Fruit fly (Drosophila melanogaster) whole organism, embryonic: ENCODE results near the gene Pebp1.

ENCODE experiments used
- Antp ChIP-seq: fragments of 200-800 bp; sonication (Bioruptor generic); optimal IDR thresholded peaks from 3 replicates; lab custom pipeline; 2016; ENCODE audit warnings: missing biosample characterization, missing genetic modification characterization
- BEAF-32 ChIP-seq: fragments of 200-800 bp; sonication (Bioruptor generic); optimal IDR thresholded peaks from 3 replicates; lab custom pipeline; 2017; ENCODE audit warnings: missing biosample characterization, missing genetic modification characterization, mild to moderate bottlenecking, moderate library complexity, missing genetic modification reagents
- Bdp1 ChIP-seq: fragments of 200-800 bp; sonication (Bioruptor generic); optimal IDR thresholded peaks from 3 replicates; lab custom pipeline; 2016; ENCODE audit warnings: missing biosample characterization, missing genetic modification characterization
- CG10431 ChIP-seq: fragments of 200-800 bp; sonication (Bioruptor generic); optimal IDR thresholded peaks from 3 replicates; lab custom pipeline; 2018; ENCODE audit warnings: missing biosample characterization, mild to moderate bottlenecking, missing genetic modification characterization
- CG14014 ChIP-seq: fragments of 200-800 bp; sonication (Bioruptor generic); IDR thresholded peaks from 2 replicates; pipeline ENCODE4 v1.3.6; 2022; ENCODE audit warnings: missing biosample characterization, missing genetic modification characterization
- CG14860 ChIP-seq: fragments of 200-800 bp; sonication (Bioruptor generic); IDR thresholded peaks from 3 replicates; pipeline ENCODE4 v1.3.6; 2022; ENCODE audit warnings: missing biosample characterization, missing genetic modification characterization; ENCODE audit not compliant: partially characterized antibody
- CG15479 ChIP-seq: fragments of 200-800 bp; sonication (Bioruptor generic); optimal IDR thresholded peaks from 3 replicates; lab custom pipeline; 2019; ENCODE audit warnings: missing biosample characterization, mild to moderate bottlenecking, missing genetic modification characterization, moderate library complexity
- CG15601 ChIP-seq: fragments of 200-800 bp; sonication (Bioruptor generic); optimal IDR thresholded peaks from 3 replicates; lab custom pipeline; 2019; ENCODE audit warnings: missing biosample characterization, mild to moderate bottlenecking, missing genetic modification characterization, moderate library complexity
- CG17385 ChIP-seq: fragments of 200-800 bp; sonication (Bioruptor generic); optimal IDR thresholded peaks from 3 replicates; lab custom pipeline; 2018; ENCODE audit warnings: missing biosample characterization, mild to moderate bottlenecking, missing genetic modification characterization
- CG1832 ChIP-seq: fragments of 200-800 bp; sonication (Bioruptor generic); optimal IDR thresholded peaks from 2 replicates; lab custom pipeline; 2017; ENCODE audit warnings: missing biosample characterization, mild to moderate bottlenecking, missing genetic modification characterization, inconsistent platforms
- CG18476 ChIP-seq: fragments of 200-800 bp; sonication (Bioruptor generic); optimal IDR thresholded peaks from 2 replicates; lab custom pipeline; 2016; ENCODE audit warnings: missing biosample characterization, mild to moderate bottlenecking, missing genetic modification characterization
- CG18764 ChIP-seq: fragments of 200-800 bp; sonication (Bioruptor generic); optimal IDR thresholded peaks from 3 replicates; lab custom pipeline; 2016; ENCODE audit warnings: missing biosample characterization, missing genetic modification characterization
- CG31441 ChIP-seq: fragments of 200-800 bp; sonication (Bioruptor generic); IDR thresholded peaks from 2 replicates; pipeline ENCODE4 v1.3.6; 2022; ENCODE audit warnings: missing biosample characterization, missing genetic modification characterization
- CG32767 ChIP-seq: fragments of 200-800 bp; sonication (Bioruptor generic); IDR thresholded peaks from 2 replicates; pipeline ENCODE4 v1.3.6; 2022; ENCODE audit warnings: missing biosample characterization, missing genetic modification characterization
- CG34376 ChIP-seq: fragments of 200-800 bp; sonication (Bioruptor generic); optimal IDR thresholded peaks from 2 replicates; lab custom pipeline; 2018; ENCODE audit warnings: missing biosample characterization, mild to moderate bottlenecking, missing genetic modification characterization
- CG4730 ChIP-seq: fragments of 200-800 bp; sonication (Bioruptor generic); IDR thresholded peaks from 2 replicates; pipeline ENCODE4 v1.3.6; 2022; ENCODE audit warnings: missing biosample characterization, missing genetic modification characterization
- CG7372 ChIP-seq: fragments of 200-800 bp; sonication (Bioruptor generic); IDR thresholded peaks from 2 replicates; pipeline ENCODE4 v1.3.6; 2022; ENCODE audit warnings: missing biosample characterization, missing genetic modification characterization
- CG7556 ChIP-seq: fragments of 200-800 bp; sonication (Bioruptor generic); optimal IDR thresholded peaks from 2 replicates; lab custom pipeline; 2017; ENCODE audit warnings: missing biosample characterization, mild to moderate bottlenecking, missing genetic modification characterization
- CG7839 ChIP-seq: fragments of 200-800 bp; sonication (Bioruptor generic); optimal IDR thresholded peaks from 3 replicates; lab custom pipeline; 2018; ENCODE audit warnings: missing biosample characterization, mild to moderate bottlenecking, missing genetic modification characterization, moderate library complexity
- CG8290 ChIP-seq, 3 experiments: fragments of 200-800 bp; sonication (Bioruptor generic); optimal IDR thresholded peaks; 2 replicates each; lab custom pipeline; 2016 to 2019; ENCODE audit warnings: missing biosample characterization in 3 of 3, missing genetic modification characterization in 3 of 3, mild to moderate bottlenecking in 2 of 3, moderate library complexity in 1 of 3
- CG8765 ChIP-seq: fragments of 200-800 bp; sonication (Bioruptor generic); IDR thresholded peaks from 2 replicates; pipeline ENCODE4 v1.3.6; 2022; ENCODE audit warnings: missing biosample characterization, missing genetic modification characterization
- Camta ChIP-seq: fragments of 200-800 bp; sonication (Bioruptor generic); optimal IDR thresholded peaks from 2 replicates; lab custom pipeline; 2016; ENCODE audit warnings: missing biosample characterization, missing genetic modification characterization
- D19B ChIP-seq: fragments of 200-800 bp; sonication (Bioruptor generic); optimal IDR thresholded peaks from 2 replicates; lab custom pipeline; 2017; ENCODE audit warnings: missing biosample characterization, mild to moderate bottlenecking, missing genetic modification characterization
- ERR ChIP-seq: fragments of 200-800 bp; sonication (Bioruptor generic); optimal IDR thresholded peaks from 2 replicates; lab custom pipeline; 2016; ENCODE audit warnings: missing biosample characterization, missing genetic modification characterization
- H15 ChIP-seq: fragments of 200-800 bp; sonication (Bioruptor generic); IDR thresholded peaks from 3 replicates; pipeline ENCODE4 v1.3.6; 2022; ENCODE audit warnings: missing biosample characterization, missing genetic modification characterization
- HLHmδ ChIP-seq: fragments of 200-800 bp; sonication (Bioruptor generic); optimal IDR thresholded peaks from 2 replicates; lab custom pipeline; 2018; ENCODE audit warnings: missing biosample characterization, mild to moderate bottlenecking, missing genetic modification characterization, moderate library complexity
- Hmr ChIP-seq: fragments of 200-800 bp; sonication (Bioruptor generic); optimal IDR thresholded peaks from 3 replicates; lab custom pipeline; 2017; ENCODE audit warnings: mild to moderate bottlenecking, missing biosample characterization, missing genetic modification reagents, missing genetic modification characterization
- Neu2 ChIP-seq: fragments of 200-800 bp; sonication (Bioruptor generic); optimal IDR thresholded peaks from 3 replicates; lab custom pipeline; 2016; ENCODE audit warnings: missing biosample characterization, missing genetic modification characterization, borderline replicate concordance
- Optix ChIP-seq: fragments of 200-800 bp; sonication (Bioruptor generic); IDR thresholded peaks from 3 replicates; pipeline ENCODE4 v1.3.6; 2022; ENCODE audit warnings: missing biosample characterization, missing genetic modification characterization
- Scr ChIP-seq: fragments of 200-800 bp; sonication (Bioruptor generic); IDR thresholded peaks from 2 replicates; pipeline ENCODE4 v1.3.6; 2022; ENCODE audit warnings: missing biosample characterization, missing genetic modification characterization; ENCODE audit not compliant: partially characterized antibody
- Tbp ChIP-seq: fragments of >200 bp; optimal IDR thresholded peaks from 2 replicates; lab custom pipeline; 2018; ENCODE audit warnings: missing biosample characterization, missing genetic modification characterization
- Usf ChIP-seq: fragments of 200-800 bp; sonication (Bioruptor generic); optimal IDR thresholded peaks from 2 replicates; lab custom pipeline; 2017; ENCODE audit warnings: missing genotype, missing biosample characterization, missing genetic modification characterization
- Vsx1 ChIP-seq: fragments of 200-800 bp; sonication (Bioruptor generic); optimal IDR thresholded peaks from 2 replicates; lab custom pipeline; 2017; ENCODE audit warnings: missing biosample characterization, mild to moderate bottlenecking, missing genetic modification characterization, missing genetic modification reagents
- Xbp1 ChIP-seq: fragments of 200-800 bp; sonication (Bioruptor generic); optimal IDR thresholded peaks from 3 replicates; lab custom pipeline; 2016; ENCODE audit warnings: missing biosample characterization, mild to moderate bottlenecking, missing genetic modification characterization
- ac ChIP-seq: fragments of 200-800 bp; sonication (Bioruptor generic); optimal IDR thresholded peaks from 3 replicates; lab custom pipeline; 2017; ENCODE audit warnings: missing biosample characterization, mild to moderate bottlenecking, missing genetic modification characterization
- ash1 ChIP-seq: fragments of 200-800 bp; sonication (Bioruptor generic); optimal IDR thresholded peaks from 2 replicates; lab custom pipeline; 2018; ENCODE audit warnings: missing biosample characterization, mild to moderate bottlenecking, missing genetic modification characterization
- ato ChIP-seq: fragments of 200-800 bp; sonication (Bioruptor generic); IDR thresholded peaks from 2 replicates; pipeline ENCODE4 v1.3.6; 2022; ENCODE audit warnings: missing biosample characterization, missing genetic modification characterization; ENCODE audit not compliant: partially characterized antibody
- chif ChIP-seq, 2 experiments: fragments of 200-800 bp; sonication (Bioruptor generic); optimal IDR thresholded peaks; 3 replicates each; lab custom pipeline; 2016; ENCODE audit warnings: missing biosample characterization in 2 of 2, missing genetic modification characterization in 2 of 2
- ci ChIP-seq: fragments of 200-800 bp; sonication (Bioruptor generic); IDR thresholded peaks from 3 replicates; pipeline ENCODE4 v1.3.6; 2022; ENCODE audit warnings: missing biosample characterization, missing genetic modification characterization
- croc ChIP-seq: fragments of 200-800 bp; sonication (Bioruptor generic); conservative IDR thresholded peaks from 3 replicates; pipeline ENCODE4 v1.3.6; 2022; ENCODE audit warnings: missing biosample characterization, missing genetic modification characterization
- dati ChIP-seq: fragments of 200-800 bp; sonication (Bioruptor generic); IDR thresholded peaks from 2 replicates; pipeline ENCODE4 v1.3.6; 2022; ENCODE audit warnings: missing biosample characterization, missing genetic modification characterization
- emc ChIP-seq: fragments of 200-800 bp; sonication (Bioruptor generic); optimal IDR thresholded peaks from 2 replicates; lab custom pipeline; 2016; ENCODE audit warnings: missing biosample characterization, missing genetic modification characterization
- hbn ChIP-seq: fragments of 200-800 bp; sonication (Bioruptor generic); IDR thresholded peaks from 2 replicates; pipeline ENCODE4 v1.3.6; 2022; ENCODE audit warnings: missing biosample characterization, missing genetic modification characterization; ENCODE audit not compliant: partially characterized antibody
- kay ChIP-seq: fragments of 200-800 bp; sonication (Bioruptor generic); optimal IDR thresholded peaks from 2 replicates; lab custom pipeline; 2016; ENCODE audit warnings: missing biosample characterization, missing genetic modification characterization
- kni ChIP-seq: fragments of 200-800 bp; sonication (Bioruptor generic); optimal IDR thresholded peaks from 3 replicates; lab custom pipeline; 2017; ENCODE audit warnings: mild to moderate bottlenecking, missing biosample characterization, missing genetic modification reagents, missing genetic modification characterization
- mirr ChIP-seq: fragments of 200-800 bp; sonication (Bioruptor generic); optimal IDR thresholded peaks from 3 replicates; lab custom pipeline; 2018; ENCODE audit warnings: missing biosample characterization, mild to moderate bottlenecking, missing genetic modification characterization
- odd ChIP-seq: fragments of 200-800 bp; sonication (Bioruptor generic); optimal IDR thresholded peaks from 2 replicates; lab custom pipeline; 2017; ENCODE audit warnings: missing biosample characterization, mild to moderate bottlenecking, missing genetic modification characterization
- sqz ChIP-seq: fragments of 200-800 bp; sonication (Bioruptor generic); optimal IDR thresholded peaks from 3 replicates; lab custom pipeline; 2018; ENCODE audit warnings: missing biosample characterization, mild to moderate bottlenecking, missing genetic modification characterization
- unc-4 ChIP-seq: fragments of 200-800 bp; sonication (Bioruptor generic); IDR thresholded peaks from 2 replicates; pipeline ENCODE4 v1.3.6; 2022; ENCODE audit warnings: missing biosample characterization, missing genetic modification characterization; ENCODE audit not compliant: partially characterized antibody

Gene Pebp1

DNA sequence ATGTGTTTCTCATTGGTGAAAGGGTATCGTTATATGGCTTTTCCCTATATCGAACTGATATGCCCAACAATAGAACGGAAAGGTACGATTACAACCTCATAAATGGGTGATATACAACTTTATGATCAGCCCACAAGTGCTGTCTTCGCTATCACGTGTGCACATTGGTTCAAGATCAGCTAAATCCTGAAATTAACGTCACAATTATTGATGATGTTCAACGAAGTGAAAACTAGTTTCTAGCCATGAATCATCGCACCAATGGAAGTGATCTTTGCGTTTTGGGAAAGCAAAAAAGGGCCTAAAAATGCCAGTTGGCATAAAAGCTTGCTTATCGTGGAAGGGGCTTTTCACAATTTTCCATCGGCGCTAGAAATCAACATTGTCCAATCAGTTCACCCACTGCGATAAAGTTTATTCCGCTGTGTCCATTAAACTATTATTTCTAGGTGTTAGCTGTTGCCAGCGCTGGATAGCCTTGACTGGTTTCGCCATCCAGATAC is 1.2 kb upstream of the Pebp1 start, which contains the start of gene CG7054 (continued):
- no peak for TF ChIP-seq ac
- TF ChIP-seq Scr (GFP tag; lab: Robert Waterston, UW) = 0 out of 2 replicates have a peak, but pooled peaks have one; percentile 10
- TF ChIP-seq Usf = no peak
- TF ChIP-seq CG8290 (GFP tag; optimal IDR thresholded peaks at IDR 0.05; lab: Kevin White, UChicago) = no peak
- no peak for TF ChIP-seq CG8290 (tag; optimal IDR thresholded peaks at IDR 0.05; lab: Kevin White, UChicago)
- no peak for TF ChIP-seq emc (GFP tag; lab: Kevin White, UChicago)
- peak; percentile 7 for TF ChIP-seq CG15601 (tag; lab: Kevin White, UChicago)
- TF ChIP-seq CG34376 (GFP tag; lab: Kevin White, UChicago) = peak; percentile 91
- no peak for TF ChIP-seq ERR
- TF ChIP-seq hbn (GFP tag; lab: Robert Waterston, UW) = no peak
- no peak for TF ChIP-seq HLHmδ
- peak; percentile 90 for TF ChIP-seq kay
- no peak for TF ChIP-seq croc (GFP tag; lab: Robert Waterston, UW)
- TF ChIP-seq Tbp (GFP tag; lab: Kevin White, UChicago) = no peak
- TF ChIP-seq CG31441 (GFP tag; lab: Robert Waterston, UW) = 0 out of 2 replicates have a peak, but pooled peaks have one; percentile 12
- TF ChIP-seq D19B (GFP tag; lab: Kevin White, UChicago) = no peak
- no peak for TF ChIP-seq sqz (GFP tag; lab: Kevin White, UChicago)
- no peak for TF ChIP-seq BEAF-32 (GFP tag; lab: Kevin White, UChicago)
- TF ChIP-seq ato (GFP tag; lab: Robert Waterston, UW) = no peak
- TF ChIP-seq CG17385 = peak; percentile 20
- TF ChIP-seq CG7372 (GFP tag; lab: Robert Waterston, UW) = 0 out of 2 replicates have a peak, but pooled peaks have one; percentile 38
- no peak for TF ChIP-seq CG10431 (GFP tag; lab: Kevin White, UChicago)
- no peak for TF ChIP-seq chif (GFP tag; optimal IDR thresholded peaks at IDR 0.05; lab: Kevin White, UChicago)
- peak; percentile 10 for TF ChIP-seq Xbp1
- no peak for TF ChIP-seq Camta
- no peak for TF ChIP-seq unc-4 (GFP tag; lab: Robert Waterston, UW)
- TF ChIP-seq CG4730 (GFP tag; lab: Robert Waterston, UW) = no peak
- no peak for TF ChIP-seq CG1832 (GFP tag; lab: Kevin White, UChicago)
- TF ChIP-seq Optix (GFP tag; lab: Robert Waterston, UW) = no peak
- peak; percentile 76 for TF ChIP-seq mirr (GFP tag; lab: Kevin White, UChicago)
- peak; percentile 26; the same call in 1 of the 2 replicates for TF ChIP-seq CG14014 (GFP tag; lab: Robert Waterston, UW)
- TF ChIP-seq Antp = no peak
- TF ChIP-seq kni (GFP tag; lab: Kevin White, UChicago) = no peak
- TF ChIP-seq H15 (GFP tag; lab: Robert Waterston, UW) = no peak
- peak; percentile 42; the same call in 1 of the 3 replicates for TF ChIP-seq ci (GFP tag; lab: Robert Waterston, UW)
- TF ChIP-seq CG7556 (GFP tag; lab: Kevin White, UChicago) = peak; percentile 29
- no peak for TF ChIP-seq CG14860 (GFP tag; lab: Robert Waterston, UW)
- no peak for TF ChIP-seq ash1 (GFP tag; lab: Kevin White, UChicago)
- peak; percentile 70 for TF ChIP-seq CG18476 (GFP tag; lab: Kevin White, UChicago)
- TF ChIP-seq CG18764 (GFP tag; lab: Kevin White, UChicago) = no peak
- peak; percentile 42 for TF ChIP-seq odd (GFP tag; lab: Kevin White, UChicago)
- no peak for TF ChIP-seq CG15479 (GFP tag; lab: Kevin White, UChicago)
- TF ChIP-seq dati (GFP tag; lab: Robert Waterston, UW) = no peak
- no peak for TF ChIP-seq Vsx1 (GFP tag; lab: Kevin White, UChicago)
- no peak for TF ChIP-seq CG8765 (GFP tag; lab: Robert Waterston, UW)
- TF ChIP-seq Neu2 (GFP tag; lab: Kevin White, UChicago) = no peak
- peak; percentile 74 for TF ChIP-seq Hmr (GFP tag; lab: Kevin White, UChicago)
- peak; percentile 53 for TF ChIP-seq CG7839 (tag; lab: Kevin White, UChicago)
- no peak for TF ChIP-seq Bdp1 (GFP tag; lab: Kevin White, UChicago)
- no peak for TF ChIP-seq CG32767
